Worm (Caenorhabditis elegans) whole organism, early embryonic: ENCODE measurements around the gene F59B1.8.

ENCODE experiments used
- flt-1 ChIP-seq: fragments of 200-800 bp; sonication (Bioruptor generic); IDR thresholded peaks from 2 replicates; pipeline ENCODE4 v1.3.6; 2022; ENCODE audit warnings: missing genetic modification characterization, missing compliant biosample characterization
- scrt-1 ChIP-seq: fragments of 200-800 bp; sonication (Bioruptor generic); IDR thresholded peaks from 2 replicates; pipeline ENCODE4 v1.3.6; 2022; ENCODE audit warnings: missing genetic modification characterization, missing compliant biosample characterization

ce11 chrV:3686292-3686691 is 42.2 kb upstream of the F59B1.8 start:
- no peak for TF ChIP-seq flt-1 (GFP tag; lab: Robert Waterston, UW)
- no peak for TF ChIP-seq scrt-1 (GFP tag; lab: Robert Waterston, UW)
